Fruit fly (Drosophila melanogaster) whole organism: ENCODE measurements around the gene mirr.

Experiments used
- CG8478 ChIP-seq: fragments of >200 bp; optimal IDR thresholded peaks from 2 replicates; lab custom pipeline; 2018; ENCODE audit warnings: inconsistent platforms
- Dll ChIP-seq: fragments of >200 bp; optimal IDR thresholded peaks from 2 replicates; lab custom pipeline; 2017
- EcR ChIP-seq, 2 experiments: fragments of >200 bp; optimal IDR thresholded peaks; 2 replicates each; lab custom pipeline; 2017; ENCODE audit warnings: missing biosample characterization in 2 of 2, missing genetic modification characterization in 2 of 2, missing genetic modification reagents in 2 of 2
- psq ChIP-seq: fragments of >200 bp; optimal IDR thresholded peaks from 2 replicates; lab custom pipeline; 2017
- usp ChIP-seq: fragments of >200 bp; optimal IDR thresholded peaks from 2 replicates; lab custom pipeline; 2017; ENCODE audit warnings: missing biosample characterization, missing genetic modification characterization, mixed read lengths

dm6 chr3L:12745121-12745770 is 51.8 kb downstream of the mirr start, which contains the start of gene CG32109:
- no peak for TF ChIP-seq Dll (lab: Kevin White, UChicago)
- no peak for TF ChIP-seq psq (lab: Kevin White, UChicago)
- no peak for TF ChIP-seq EcR (GFP tag; optimal IDR thresholded peaks at IDR 0.05; lab: Kevin White, UChicago)
- TF ChIP-seq usp (GFP tag; lab: Kevin White, UChicago) = no peak
- TF ChIP-seq CG8478 (lab: Kevin White, UChicago) = no peak
